Worm (Caenorhabditis elegans) whole organism, mixed stage, embryonic: ENCODE results near the gene str-5.

Experiments used
- M03D4.4 ChIP-seq: sonication (generic microtip); optimal IDR thresholded peaks from 2 replicates; lab custom pipeline; 2017; ENCODE audit warnings: mild to moderate bottlenecking, missing genetic modification characterization, missing compliant biosample characterization
- bed-3 ChIP-seq: fragments of 200-800 bp; sonication (Bioruptor generic); optimal IDR thresholded peaks from 3 replicates; lab custom pipeline; 2018; ENCODE audit warnings: mild to moderate bottlenecking, missing genetic modification characterization, moderate library complexity, missing compliant biosample characterization
- blmp-1 ChIP-seq: fragments of 150-350 bp; optimal IDR thresholded peaks from 2 replicates; lab custom pipeline; 2014; ENCODE audit warnings: missing biosample characterization, missing genetic modification characterization
- ceh-83 ChIP-seq: fragments of 200-800 bp; sonication (Bioruptor generic); optimal IDR thresholded peaks from 2 replicates; lab custom pipeline; 2018; ENCODE audit warnings: mild to moderate bottlenecking, missing genetic modification characterization, missing compliant biosample characterization
- ces-1 ChIP-seq: fragments of 150-350 bp; optimal IDR thresholded peaks from 2 replicates; lab custom pipeline; 2014; ENCODE audit warnings: missing biosample characterization, missing genetic modification reagents, missing genetic modification characterization
- drap-1 ChIP-seq: fragments of 200-800 bp; sonication (Bioruptor generic); optimal IDR thresholded peaks from 3 replicates; lab custom pipeline; 2018; ENCODE audit warnings: mild to moderate bottlenecking, missing genetic modification characterization, missing compliant biosample characterization
- elt-1 ChIP-seq: sonication (generic microtip); optimal IDR thresholded peaks from 2 replicates; lab custom pipeline; 2017; ENCODE audit warnings: missing genetic modification characterization, mild to moderate bottlenecking, missing compliant biosample characterization, antibody characterized with exemption, moderate library complexity, borderline replicate concordance; ENCODE audit not compliant: insufficient read depth
- elt-3 ChIP-seq: fragments of 150-350 bp; optimal IDR thresholded peaks from 2 replicates; lab custom pipeline; 2014; ENCODE audit warnings: missing biosample characterization, missing genetic modification characterization
- flh-1 ChIP-seq: fragments of 200-800 bp; sonication (Bioruptor generic); optimal IDR thresholded peaks from 2 replicates; lab custom pipeline; 2018; ENCODE audit warnings: mild to moderate bottlenecking, missing genetic modification characterization, moderate library complexity, missing compliant biosample characterization
- ham-2 ChIP-seq: fragments of 200-800 bp; sonication (Bioruptor generic); optimal IDR thresholded peaks from 2 replicates; lab custom pipeline; 2018; ENCODE audit warnings: mild to moderate bottlenecking, missing genetic modification characterization, missing compliant biosample characterization
- hlh-1 ChIP-seq: fragments of 150-350 bp; optimal IDR thresholded peaks from 2 replicates; lab custom pipeline; 2014; ENCODE audit warnings: missing biosample characterization, missing genetic modification reagents, missing genetic modification characterization
- lin-13 ChIP-seq: fragments of 150-350 bp; optimal IDR thresholded peaks from 2 replicates; lab custom pipeline; 2014; ENCODE audit warnings: missing biosample characterization, missing genetic modification characterization
- lin-32 ChIP-seq: fragments of 200-800 bp; sonication (Bioruptor generic); optimal IDR thresholded peaks from 2 replicates; lab custom pipeline; 2018; ENCODE audit warnings: mild to moderate bottlenecking, missing genetic modification characterization, missing compliant biosample characterization
- lsy-2 ChIP-seq: fragments of 150-350 bp; optimal IDR thresholded peaks from 2 replicates; lab custom pipeline; 2014; ENCODE audit warnings: missing biosample characterization, missing genetic modification characterization
- mab-5 ChIP-seq: fragments of 150-350 bp; optimal IDR thresholded peaks from 2 replicates; lab custom pipeline; 2014; ENCODE audit warnings: missing biosample characterization, missing genetic modification characterization
- mep-1 ChIP-seq: fragments of 150-350 bp; optimal IDR thresholded peaks from 2 replicates; lab custom pipeline; 2017; ENCODE audit warnings: missing biosample characterization, missing genetic modification reagents, missing genetic modification characterization, inconsistent platforms
- mls-2 ChIP-seq: sonication (generic microtip); optimal IDR thresholded peaks from 2 replicates; lab custom pipeline; 2016; ENCODE audit warnings: mild to moderate bottlenecking, missing genetic modification characterization, moderate library complexity, missing compliant biosample characterization
- nhr-12 ChIP-seq: fragments of 150-350 bp; optimal IDR thresholded peaks from 2 replicates; lab custom pipeline; 2014; ENCODE audit warnings: missing biosample characterization, missing genetic modification characterization
- nhr-2 ChIP-seq: fragments of 150-350 bp; optimal IDR thresholded peaks from 2 replicates; lab custom pipeline; 2014; ENCODE audit warnings: missing biosample characterization, missing genetic modification characterization
- nhr-237 ChIP-seq: fragments of 150-350 bp; optimal IDR thresholded peaks from 2 replicates; lab custom pipeline; 2014; ENCODE audit warnings: missing biosample characterization, missing genetic modification characterization
- nhr-28 ChIP-seq: fragments of 150-350 bp; optimal IDR thresholded peaks from 2 replicates; lab custom pipeline; 2014; ENCODE audit warnings: missing biosample characterization, missing genetic modification characterization
- nhr-76 ChIP-seq: sonication (generic microtip); optimal IDR thresholded peaks from 2 replicates; lab custom pipeline; 2017; ENCODE audit warnings: missing biosample characterization, missing genetic modification characterization
- pha-4 ChIP-seq: fragments of 150-350 bp; optimal IDR thresholded peaks from 2 replicates; lab custom pipeline; 2018; ENCODE audit warnings: missing biosample characterization, missing genetic modification reagents, missing genetic modification characterization
- sem-2 ChIP-seq: fragments of 200-800 bp; sonication (Bioruptor generic); optimal IDR thresholded peaks from 2 replicates; lab custom pipeline; 2018; ENCODE audit warnings: mild to moderate bottlenecking, missing genetic modification characterization, missing compliant biosample characterization
- sptf-1 ChIP-seq: sonication (generic microtip); optimal IDR thresholded peaks from 2 replicates; lab custom pipeline; 2017; ENCODE audit warnings: mild to moderate bottlenecking, missing genetic modification characterization, moderate library complexity, missing compliant biosample characterization
- tbx-8 ChIP-seq: fragments of 200-800 bp; sonication (Bioruptor generic); optimal IDR thresholded peaks from 2 replicates; lab custom pipeline; 2018; ENCODE audit warnings: mild to moderate bottlenecking, missing genetic modification characterization, moderate library complexity, missing compliant biosample characterization
- unc-120 ChIP-seq: sonication (generic microtip); optimal IDR thresholded peaks from 2 replicates; lab custom pipeline; 2017; ENCODE audit warnings: missing genetic modification characterization, missing compliant biosample characterization; ENCODE audit not compliant: poor library complexity, severe bottlenecking
- unc-39 ChIP-seq: fragments of 150-350 bp; optimal IDR thresholded peaks from 2 replicates; lab custom pipeline; 2014; ENCODE audit warnings: missing biosample characterization, missing genetic modification characterization
- unc-62 ChIP-seq: fragments of 150-350 bp; optimal IDR thresholded peaks from 2 replicates; lab custom pipeline; 2014; ENCODE audit warnings: missing biosample characterization, missing genetic modification reagents, missing genetic modification characterization
- zip-8 ChIP-seq: fragments of 150-350 bp; optimal IDR thresholded peaks from 2 replicates; lab custom pipeline; 2014; ENCODE audit warnings: missing biosample characterization, missing genetic modification characterization

Gene str-5

ce11 chrV:15715636-15716035 lies 37.4 kb upstream of the str-5 start:
- TF ChIP-seq tbx-8 (GFP tag; lab: Kevin White, UChicago), result no peak
- TF ChIP-seq unc-62, result no peak
- TF ChIP-seq lsy-2 (tag; lab: Kevin White, UChicago), result no peak
- no peak for TF ChIP-seq unc-39
- TF ChIP-seq elt-1, result no peak
- no peak for TF ChIP-seq drap-1 (GFP tag; lab: Kevin White, UChicago)
- TF ChIP-seq nhr-76 (tag; lab: Kevin White, UChicago), result no peak
- no peak for TF ChIP-seq sptf-1
- no peak for TF ChIP-seq lin-32
- no peak for TF ChIP-seq mep-1 (tag; lab: Kevin White, UChicago)
- TF ChIP-seq, all 35 proteins: peak for 0

ce11 chrV:15716679-15717078 lies 36.4 kb upstream of the str-5 start, which contains the start of gene Y6E2A.4:
Y6E2A.4 (minus strand) TSS chrV:15716779.
- TF ChIP-seq ces-1 (GFP tag; lab: Kevin White, UChicago), result no peak
- no peak for TF ChIP-seq nhr-237 (tag; lab: Kevin White, UChicago)
- no peak for TF ChIP-seq elt-1
- TF ChIP-seq mab-5, result no peak
- TF ChIP-seq unc-39, result no peak
- no peak for TF ChIP-seq elt-3 (tag; lab: Kevin White, UChicago)
- no peak for TF ChIP-seq nhr-2 (tag; lab: Kevin White, UChicago)
- no peak for TF ChIP-seq unc-62
- no peak for TF ChIP-seq tbx-8 (GFP tag; lab: Kevin White, UChicago)
- TF ChIP-seq nhr-28 (tag; lab: Kevin White, UChicago), result no peak
- no peak for TF ChIP-seq sptf-1
- no peak for TF ChIP-seq flh-1 (GFP tag; lab: Kevin White, UChicago)
- no peak for TF ChIP-seq pha-4 (tag; lab: Kevin White, UChicago)
- no peak for TF ChIP-seq unc-120 (tag; lab: Kevin White, UChicago)

DNA sequence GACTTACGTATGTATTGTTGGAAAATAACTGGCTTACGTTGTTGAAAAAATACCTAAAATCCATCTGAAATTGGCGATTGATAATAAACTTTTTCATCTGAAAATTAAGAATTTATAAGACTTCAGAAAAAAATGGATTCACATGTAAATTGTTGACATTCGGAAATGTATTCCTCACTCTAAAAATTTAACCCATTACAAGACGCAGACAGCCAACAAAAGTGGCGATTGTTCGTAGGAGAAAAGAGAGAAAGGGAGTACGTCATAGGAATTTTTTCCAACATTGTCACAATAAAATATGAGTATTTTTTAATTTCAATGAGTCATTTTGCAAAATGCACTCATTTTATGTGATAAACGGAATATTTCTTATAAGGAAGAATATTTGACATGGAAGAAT lies 34.5 kb upstream of the str-5 start, which contains the start of gene Y6E2A.5:
Gene Y6E2A.5, minus strand, starts transcription at position 101 of the 400 bp plus-strand sequence.
- TF ChIP-seq unc-120 (tag; lab: Kevin White, UChicago) (no peak), unc-62 (no peak), mls-2 (tag; lab: Kevin White, UChicago) (no peak), lin-32 (no peak), elt-1 (no peak), nhr-2 (tag; lab: Kevin White, UChicago) (no peak)
- TF ChIP-seq, all 35 proteins: peak for 0

DNA sequence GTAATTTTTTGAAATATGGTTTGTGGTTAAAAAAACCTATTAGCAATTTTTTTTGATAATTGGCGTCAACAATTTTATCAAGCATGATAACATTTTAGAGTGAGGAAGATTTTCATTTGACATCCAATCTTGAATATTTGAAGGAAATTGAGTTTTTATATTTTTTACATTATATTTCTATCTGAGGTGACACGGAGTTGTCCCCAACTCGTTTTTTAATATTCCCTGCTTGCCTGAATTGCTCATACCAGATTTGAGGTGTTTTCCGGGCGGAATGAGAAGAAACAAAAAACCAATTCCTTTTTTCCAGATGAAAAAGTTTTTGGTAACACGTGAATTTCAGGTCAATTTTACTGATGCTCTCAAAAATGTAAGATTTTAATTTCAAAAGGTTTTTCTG lies 33.5 kb upstream of the str-5 start, which contains the start of gene Y6E2A.7:
Gene Y6E2A.7, plus strand, starts transcription at position 301 of the 400 bp plus-strand sequence.
- TF ChIP-seq nhr-2 (tag; lab: Kevin White, UChicago) (no peak), zip-8 (no peak), sem-2 (GFP tag; lab: Kevin White, UChicago) (no peak), M03D4.4 (tag; lab: Kevin White, UChicago) (no peak), blmp-1 (tag; lab: Kevin White, UChicago) (no peak), unc-120 (tag; lab: Kevin White, UChicago) (no peak), ceh-83 (no peak), tbx-8 (GFP tag; lab: Kevin White, UChicago) (no peak), nhr-12 (no peak), bed-3 (GFP tag; lab: Kevin White, UChicago) (no peak), nhr-28 (tag; lab: Kevin White, UChicago) (no peak), hlh-1 (no peak), mls-2 (tag; lab: Kevin White, UChicago) (no peak), ham-2 (GFP tag; lab: Kevin White, UChicago) (no peak), unc-62 (no peak)

- TF ChIP-seq lin-13 (tag; lab: Kevin White, UChicago), result no peak
- no peak for TF ChIP-seq unc-39
- TF ChIP-seq zip-8, result no peak
- TF ChIP-seq bed-3 (GFP tag; lab: Kevin White, UChicago), result no peak
- TF ChIP-seq, all 35 proteins: peak for 0
These were observed 31.6 kb upstream of the str-5 start for ce11 chrV:15721431-15721830.

DNA sequence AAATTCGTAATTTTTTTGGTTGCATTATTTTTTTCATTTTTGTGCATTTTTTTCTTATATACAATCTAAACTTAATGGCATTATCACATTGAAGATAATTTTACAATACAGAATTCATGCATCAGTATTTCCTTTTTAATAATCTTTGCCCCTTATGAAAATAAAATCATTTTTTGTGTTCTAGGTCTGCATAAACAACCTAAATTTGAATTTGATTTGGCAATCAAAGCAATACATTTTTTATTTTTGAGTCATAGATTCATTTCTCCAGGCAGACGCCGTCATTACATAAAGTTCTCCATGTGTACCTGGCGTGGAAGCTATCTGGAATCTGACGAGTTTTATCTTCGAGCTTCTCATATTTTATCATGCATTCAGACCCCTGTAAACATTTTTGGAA lies 31.2 kb upstream of the str-5 start, which contains the start of gene srh-140:
Gene srh-140, plus strand, starts transcription at position 301 of the 400 bp plus-strand sequence.
- no peak for TF ChIP-seq flh-1 (GFP tag; lab: Kevin White, UChicago)
- TF ChIP-seq nhr-76 (tag; lab: Kevin White, UChicago), result no peak
